Fruit fly (Drosophila melanogaster) S2 (cell line): ENCODE results near the gene CG1986.

Experiments
- CG8478 ChIP-seq: fragments of >200 bp; optimal IDR thresholded peaks from 2 replicates; lab custom pipeline; 2018
- CTCF ChIP-seq, 2 experiments: fragments of >200 bp; optimal IDR thresholded peaks; 2 replicates each; lab custom pipeline; 2018

DNA sequence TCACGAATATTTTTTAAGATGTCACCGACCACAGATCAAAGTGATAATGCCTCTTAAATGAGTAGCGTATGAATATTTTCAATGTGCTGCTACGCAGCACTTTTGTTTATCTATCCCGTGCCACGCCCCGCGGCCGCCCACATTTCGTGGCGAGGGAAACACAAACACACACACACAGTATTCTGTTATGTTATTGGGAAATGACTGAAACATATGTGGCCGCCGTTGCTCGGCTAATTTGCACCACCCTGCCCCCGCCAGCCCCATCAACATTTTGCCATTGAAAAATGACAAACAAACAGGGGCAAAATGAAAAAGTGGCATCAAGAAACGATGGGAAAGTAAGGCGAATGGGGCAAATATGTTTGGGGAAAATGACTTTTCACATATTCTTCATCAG, 33.7 kb downstream of the CG1986 start:
- TF ChIP-seq CG8478 (no peak), CTCF (optimal IDR thresholded peaks at IDR 0.05; lab: Kevin White, UChicago) (no peak)
